Worm (Caenorhabditis elegans) whole organism, mixed stage, embryonic: Measurements from ENCODE around the gene ugt-11.

Source experiments
- ceh-83 ChIP-seq: fragments of 200-800 bp; sonication (Bioruptor generic); optimal IDR thresholded peaks from 2 replicates; lab custom pipeline; 2018; ENCODE audit warnings: mild to moderate bottlenecking, missing genetic modification characterization, missing compliant biosample characterization
- elt-3 ChIP-seq: fragments of 150-350 bp; optimal IDR thresholded peaks from 2 replicates; lab custom pipeline; 2014; ENCODE audit warnings: missing biosample characterization, missing genetic modification characterization
- flh-1 ChIP-seq: fragments of 200-800 bp; sonication (Bioruptor generic); optimal IDR thresholded peaks from 2 replicates; lab custom pipeline; 2018; ENCODE audit warnings: mild to moderate bottlenecking, missing genetic modification characterization, moderate library complexity, missing compliant biosample characterization
- lin-13 ChIP-seq: fragments of 150-350 bp; optimal IDR thresholded peaks from 2 replicates; lab custom pipeline; 2014; ENCODE audit warnings: missing biosample characterization, missing genetic modification characterization
- mep-1 ChIP-seq: fragments of 150-350 bp; optimal IDR thresholded peaks from 2 replicates; lab custom pipeline; 2017; ENCODE audit warnings: missing biosample characterization, missing genetic modification reagents, missing genetic modification characterization, inconsistent platforms
- nhr-28 ChIP-seq: fragments of 150-350 bp; optimal IDR thresholded peaks from 2 replicates; lab custom pipeline; 2014; ENCODE audit warnings: missing biosample characterization, missing genetic modification characterization
- nhr-76 ChIP-seq: sonication (generic microtip); optimal IDR thresholded peaks from 2 replicates; lab custom pipeline; 2017; ENCODE audit warnings: missing biosample characterization, missing genetic modification characterization
- pha-4 ChIP-seq: fragments of 150-350 bp; optimal IDR thresholded peaks from 2 replicates; lab custom pipeline; 2018; ENCODE audit warnings: missing biosample characterization, missing genetic modification reagents, missing genetic modification characterization
- unc-120 ChIP-seq: sonication (generic microtip); optimal IDR thresholded peaks from 2 replicates; lab custom pipeline; 2017; ENCODE audit warnings: missing genetic modification characterization, missing compliant biosample characterization; ENCODE audit not compliant: poor library complexity, severe bottlenecking
- unc-39 ChIP-seq: fragments of 150-350 bp; optimal IDR thresholded peaks from 2 replicates; lab custom pipeline; 2014; ENCODE audit warnings: missing biosample characterization, missing genetic modification characterization
- unc-62 ChIP-seq: fragments of 150-350 bp; optimal IDR thresholded peaks from 2 replicates; lab custom pipeline; 2014; ENCODE audit warnings: missing biosample characterization, missing genetic modification reagents, missing genetic modification characterization
- ztf-11 ChIP-seq: fragments of 150-350 bp; optimal IDR thresholded peaks from 2 replicates; lab custom pipeline; 2014; ENCODE audit warnings: missing biosample characterization, missing genetic modification characterization

DNA sequence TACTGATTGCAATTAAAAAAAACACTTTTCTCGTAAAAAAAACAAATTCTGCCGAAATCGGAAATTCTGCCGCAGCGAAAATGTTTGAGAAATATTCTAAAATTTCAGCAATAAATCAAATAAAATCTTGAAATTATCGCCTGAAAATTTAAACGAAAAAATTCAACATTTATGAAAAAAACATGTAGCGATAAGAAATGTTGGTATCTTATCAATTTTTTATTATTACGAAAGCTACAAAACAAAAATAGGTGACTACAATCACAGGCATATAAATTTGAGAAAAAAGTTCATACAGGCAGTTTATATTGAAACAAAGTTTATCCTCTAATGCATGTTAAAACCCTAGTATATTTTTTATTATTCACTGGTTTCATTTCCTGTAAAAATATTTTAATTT lies 11.1 kb upstream of the ugt-11 start, which contains the start of gene ugt-14:
- TF ChIP-seq unc-62 (GFP tag; lab: Kevin White, UChicago) (no peak), flh-1 (GFP tag; lab: Kevin White, UChicago) (no peak), mep-1 (tag; lab: Kevin White, UChicago) (no peak), nhr-28 (no peak), elt-3 (tag; lab: Kevin White, UChicago) (no peak), nhr-76 (tag; lab: Kevin White, UChicago) (no peak), unc-120 (tag; lab: Kevin White, UChicago) (no peak), ztf-11 (no peak), pha-4 (tag; lab: Kevin White, UChicago) (no peak), unc-39 (tag; lab: Kevin White, UChicago) (no peak), lin-13 (no peak), ceh-83 (GFP tag; lab: Kevin White, UChicago) (no peak)
